Fruit fly (Drosophila melanogaster) whole organism, adult: ENCODE results near the gene Ccm3.

Experiments used
- CG11617 ChIP-seq: fragments of 200-800 bp; sonication (Bioruptor generic); optimal IDR thresholded peaks from 2 replicates; lab custom pipeline; 2017; ENCODE audit warnings: mild to moderate bottlenecking, missing biosample characterization, missing genetic modification reagents, missing genetic modification characterization
- CG12768 ChIP-seq: fragments of 200-800 bp; sonication (Bioruptor generic); optimal IDR thresholded peaks from 2 replicates; lab custom pipeline; 2017; ENCODE audit warnings: missing biosample characterization, missing genetic modification characterization, mild to moderate bottlenecking, moderate library complexity, missing genetic modification reagents
- CG14711 ChIP-seq: fragments of 200-800 bp; sonication (Bioruptor generic); optimal IDR thresholded peaks from 2 replicates; lab custom pipeline; 2018; ENCODE audit warnings: missing biosample characterization, mild to moderate bottlenecking, missing genetic modification characterization, moderate library complexity
- CG1620 ChIP-seq: fragments of 200-800 bp; sonication (Bioruptor generic); optimal IDR thresholded peaks from 2 replicates; lab custom pipeline; 2016; ENCODE audit warnings: missing biosample characterization, missing genetic modification characterization
- CG33017 ChIP-seq: fragments of 200-800 bp; sonication (Bioruptor generic); optimal IDR thresholded peaks from 2 replicates; lab custom pipeline; 2018; ENCODE audit warnings: missing biosample characterization, mild to moderate bottlenecking, missing genetic modification characterization, moderate library complexity
- CG5204 ChIP-seq: fragments of 200-800 bp; sonication (Bioruptor generic); optimal IDR thresholded peaks from 2 replicates; lab custom pipeline; 2016; ENCODE audit warnings: missing biosample characterization, missing genetic modification characterization
- CG7045 ChIP-seq: fragments of 200-800 bp; sonication (Bioruptor generic); optimal IDR thresholded peaks from 2 replicates; lab custom pipeline; 2017; ENCODE audit warnings: missing biosample characterization, mild to moderate bottlenecking, missing genetic modification characterization
- CG7101 ChIP-seq: fragments of 200-800 bp; sonication (Bioruptor generic); optimal IDR thresholded peaks from 2 replicates; lab custom pipeline; 2018; ENCODE audit warnings: missing biosample characterization, mild to moderate bottlenecking, missing genetic modification characterization, moderate library complexity
- Clk ChIP-seq: fragments of 200-800 bp; sonication (Bioruptor generic); optimal IDR thresholded peaks from 2 replicates; lab custom pipeline; 2017; ENCODE audit warnings: missing biosample characterization, missing genetic modification characterization
- Crg-1 ChIP-seq: fragments of 200-800 bp; sonication (Bioruptor generic); optimal IDR thresholded peaks from 2 replicates; lab custom pipeline; 2016; ENCODE audit warnings: missing biosample characterization, missing genetic modification characterization
- Hr96 ChIP-seq: fragments of 200-800 bp; sonication (Bioruptor generic); optimal IDR thresholded peaks from 2 replicates; lab custom pipeline; 2016; ENCODE audit warnings: missing biosample characterization, missing genetic modification characterization
- Mnt ChIP-seq: fragments of 200-800 bp; sonication (Bioruptor generic); optimal IDR thresholded peaks from 2 replicates; lab custom pipeline; 2016; ENCODE audit warnings: missing biosample characterization, mild to moderate bottlenecking, missing genetic modification characterization
- bab1 ChIP-seq: fragments of 200-800 bp; sonication (Bioruptor generic); optimal IDR thresholded peaks from 3 replicates; lab custom pipeline; 2019; ENCODE audit warnings: missing biosample characterization, mild to moderate bottlenecking, missing genetic modification characterization, moderate library complexity
- cic ChIP-seq: fragments of 200-800 bp; sonication (Bioruptor generic); optimal IDR thresholded peaks from 2 replicates; lab custom pipeline; 2017; ENCODE audit warnings: missing biosample characterization, mild to moderate bottlenecking, missing genetic modification characterization, moderate library complexity
- cnc ChIP-seq, 2 experiments: fragments of >200 bp; optimal IDR thresholded peaks; 2 replicates each; lab custom pipeline; 2017
- kay ChIP-seq: fragments of 200-800 bp; sonication (Bioruptor generic); peaks from one replicate; lab custom pipeline; 2016; ENCODE audit warnings: missing biosample characterization, missing genetic modification characterization, borderline replicate concordance
- ovo ChIP-seq: fragments of 200-800 bp; sonication (Bioruptor generic); optimal IDR thresholded peaks from 2 replicates; lab custom pipeline; 2016; ENCODE audit warnings: missing biosample characterization, missing genetic modification characterization
- pad ChIP-seq: fragments of 200-800 bp; sonication (Bioruptor generic); optimal IDR thresholded peaks from 3 replicates; lab custom pipeline; 2017; ENCODE audit warnings: missing biosample characterization, missing genetic modification characterization, mild to moderate bottlenecking, moderate library complexity, missing genetic modification reagents
- tj ChIP-seq: fragments of 200-800 bp; sonication (Bioruptor generic); optimal IDR thresholded peaks from 3 replicates; lab custom pipeline; 2017; ENCODE audit warnings: missing biosample characterization, mild to moderate bottlenecking, missing genetic modification characterization, moderate library complexity
- toe ChIP-seq: fragments of 200-800 bp; sonication (Bioruptor generic); optimal IDR thresholded peaks from 2 replicates; lab custom pipeline; 2016; ENCODE audit warnings: missing biosample characterization, missing genetic modification characterization

Gene Ccm3

DNA sequence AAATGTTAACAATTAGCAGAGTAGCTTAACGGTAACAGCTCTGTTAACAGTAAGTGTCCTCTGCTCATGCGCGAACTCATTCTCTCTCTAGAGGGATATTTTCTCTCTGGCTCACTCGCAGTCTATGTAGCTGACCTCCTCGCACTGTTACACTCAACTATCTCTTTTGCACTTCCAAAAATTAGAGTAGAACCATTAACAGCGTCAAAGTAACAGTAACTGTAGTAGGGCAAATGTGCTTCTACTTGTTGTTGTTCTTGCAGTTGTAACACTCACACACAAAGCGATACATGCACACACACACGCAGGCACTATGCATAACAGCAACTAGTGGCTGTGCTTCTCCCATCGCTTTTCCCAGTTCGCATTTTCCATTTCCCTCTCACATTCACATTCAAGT, 7.3 kb downstream of the Ccm3 start:
- TF ChIP-seq kay (GFP tag; lab: Kevin White, UChicago) (no peak), tj (GFP tag; lab: Kevin White, UChicago) (no peak), CG14711 (tag; lab: Kevin White, UChicago) (no peak), bab1 (GFP tag; lab: Kevin White, UChicago) (no peak), Crg-1 (GFP tag; lab: Kevin White, UChicago) (no peak), ovo (no peak), CG12768 (no peak), pad (no peak), CG1620 (GFP tag; lab: Kevin White, UChicago) (no peak), cic (GFP tag; lab: Kevin White, UChicago) (no peak), CG7045 (no peak), CG33017 (no peak), Clk (GFP tag; lab: Kevin White, UChicago) (no peak), CG11617 (GFP tag; lab: Kevin White, UChicago) (no peak), CG5204 (GFP tag; lab: Kevin White, UChicago) (no peak)

DNA sequence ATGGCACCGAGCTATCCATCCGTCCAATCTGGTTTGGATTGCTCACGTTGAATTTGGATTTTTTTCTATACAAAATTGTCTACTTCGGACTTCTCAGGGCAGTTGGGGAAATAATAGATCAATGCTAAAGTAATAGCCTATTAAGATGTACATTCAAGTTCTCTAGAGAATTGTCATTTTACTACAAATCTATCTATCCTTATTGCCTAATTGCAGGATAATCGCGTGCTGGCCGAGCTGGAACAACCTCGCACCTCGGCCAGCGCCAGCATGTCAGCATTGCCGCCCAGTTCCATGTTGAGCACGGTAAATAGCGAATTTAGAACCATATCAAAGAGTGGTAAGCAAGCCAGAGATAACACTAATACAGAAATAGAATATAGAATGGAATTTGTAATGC, 11.1 kb downstream of the Ccm3 start, which contains the start of gene h-cup:
Gene h-cup, minus strand, starts transcription at position 101 of the 400 bp plus-strand sequence.
- TF ChIP-seq Mnt (GFP tag; lab: Kevin White, UChicago) (no peak), toe (GFP tag; lab: Kevin White, UChicago) (no peak), CG14711 (tag; lab: Kevin White, UChicago) (no peak), CG5204 (GFP tag; lab: Kevin White, UChicago) (no peak), CG7045 (no peak), CG33017 (no peak), kay (GFP tag; lab: Kevin White, UChicago) (no peak), CG11617 (GFP tag; lab: Kevin White, UChicago) (no peak), Clk (GFP tag; lab: Kevin White, UChicago) (no peak)

DNA sequence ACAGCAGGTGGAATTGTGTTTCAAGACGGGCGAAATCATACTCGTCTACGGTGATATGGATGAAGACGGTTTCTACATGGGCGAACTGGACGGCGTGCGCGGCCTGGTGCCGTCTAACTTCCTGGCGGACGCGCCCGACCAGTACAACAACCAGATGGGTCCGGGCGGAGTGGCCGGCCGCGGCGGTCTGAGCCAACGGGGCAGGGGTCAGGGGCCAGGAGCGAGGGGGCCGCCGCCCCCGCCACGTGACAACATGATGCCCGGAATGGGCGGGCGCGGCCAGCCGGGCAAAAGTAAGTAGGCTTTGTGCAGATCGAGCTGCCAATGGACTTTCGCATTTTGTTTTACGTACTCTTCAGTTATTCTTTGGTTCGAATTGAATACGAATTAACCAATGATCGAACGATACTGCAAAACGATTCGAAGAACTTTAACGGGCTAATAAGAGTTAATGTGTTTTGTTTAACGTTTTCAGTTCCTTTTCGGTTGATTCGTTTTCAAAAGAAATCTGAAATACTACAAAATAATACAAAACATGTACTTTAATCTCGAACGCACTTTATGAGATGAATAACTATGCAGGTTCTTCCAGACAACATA, 21.5 kb downstream of the Ccm3 start:
- TF ChIP-seq CG7101 (tag; lab: Kevin White, UChicago) (no peak), ovo (no peak), CG5204 (GFP tag; lab: Kevin White, UChicago) (no peak), Crg-1 (GFP tag; lab: Kevin White, UChicago) (no peak), pad (no peak), CG1620 (GFP tag; lab: Kevin White, UChicago) (no peak), tj (GFP tag; lab: Kevin White, UChicago) (no peak), CG33017 (no peak), Hr96 (GFP tag; lab: Kevin White, UChicago) (no peak)

DNA sequence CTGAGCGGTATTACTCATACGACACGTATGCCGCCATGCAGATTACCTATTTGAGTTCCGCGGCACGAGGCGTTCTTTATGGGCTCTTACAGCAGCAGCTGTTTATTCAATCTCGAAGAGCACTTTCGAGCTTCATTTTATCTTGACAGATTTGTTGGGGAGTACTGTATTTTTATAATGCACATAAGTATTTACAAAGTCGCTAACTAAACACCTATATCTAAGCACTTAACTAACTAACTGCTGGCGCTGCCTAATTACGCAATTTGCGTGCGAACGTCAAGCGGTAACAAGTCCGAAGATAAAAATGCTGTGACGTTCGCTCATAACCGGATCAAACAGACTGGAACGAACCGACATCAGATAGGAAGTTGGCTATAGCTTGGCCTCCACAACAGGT, 30.9 kb downstream of the Ccm3 start:
- TF ChIP-seq toe (GFP tag; lab: Kevin White, UChicago) (peak; percentile 65), cnc (optimal IDR thresholded peaks at IDR 0.05; lab: Kevin White, UChicago) (no peak), kay (GFP tag; lab: Kevin White, UChicago) (peak; percentile 83), CG1620 (GFP tag; lab: Kevin White, UChicago) (no peak), CG14711 (tag; lab: Kevin White, UChicago) (peak; percentile 41), cic (GFP tag; lab: Kevin White, UChicago) (peak; percentile 82), Clk (GFP tag; lab: Kevin White, UChicago) (peak; percentile 46), CG5204 (GFP tag; lab: Kevin White, UChicago) (peak; percentile 26), tj (GFP tag; lab: Kevin White, UChicago) (no peak), CG12768 (peak; percentile 84), CG11617 (GFP tag; lab: Kevin White, UChicago) (peak; percentile 14), bab1 (GFP tag; lab: Kevin White, UChicago) (no peak), Mnt (GFP tag; lab: Kevin White, UChicago) (peak; percentile 1), Crg-1 (GFP tag; lab: Kevin White, UChicago) (no peak), Hr96 (GFP tag; lab: Kevin White, UChicago) (no peak), CG7101 (tag; lab: Kevin White, UChicago) (peak; percentile 53), ovo (peak; percentile 2), CG33017 (peak; percentile 38), CG7045 (peak; percentile 85), pad (peak; percentile 51)

DNA sequence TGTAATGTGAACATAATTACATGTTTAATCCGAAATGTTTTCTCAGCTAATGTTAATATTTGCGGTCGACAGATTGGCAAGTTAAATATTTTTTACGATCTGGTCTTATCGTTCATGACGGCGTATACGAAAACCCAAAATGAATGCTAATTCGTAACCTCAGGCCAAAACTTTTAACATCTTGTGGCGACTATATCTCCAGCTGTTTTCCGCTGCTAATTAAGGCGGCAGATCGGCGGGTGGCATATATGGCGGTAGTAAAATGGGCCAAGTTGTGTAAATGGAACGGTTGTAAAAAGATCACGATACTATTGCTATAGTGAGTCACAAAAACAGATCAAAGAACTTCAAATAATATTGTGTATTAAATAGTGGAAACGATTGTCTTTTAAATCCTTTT, 34.6 kb downstream of the Ccm3 start:
- TF ChIP-seq CG5204 (GFP tag; lab: Kevin White, UChicago) (no peak), kay (GFP tag; lab: Kevin White, UChicago) (no peak), CG7045 (no peak), CG11617 (GFP tag; lab: Kevin White, UChicago) (no peak), CG12768 (no peak), Mnt (GFP tag; lab: Kevin White, UChicago) (no peak), bab1 (GFP tag; lab: Kevin White, UChicago) (no peak), Crg-1 (GFP tag; lab: Kevin White, UChicago) (no peak)

DNA sequence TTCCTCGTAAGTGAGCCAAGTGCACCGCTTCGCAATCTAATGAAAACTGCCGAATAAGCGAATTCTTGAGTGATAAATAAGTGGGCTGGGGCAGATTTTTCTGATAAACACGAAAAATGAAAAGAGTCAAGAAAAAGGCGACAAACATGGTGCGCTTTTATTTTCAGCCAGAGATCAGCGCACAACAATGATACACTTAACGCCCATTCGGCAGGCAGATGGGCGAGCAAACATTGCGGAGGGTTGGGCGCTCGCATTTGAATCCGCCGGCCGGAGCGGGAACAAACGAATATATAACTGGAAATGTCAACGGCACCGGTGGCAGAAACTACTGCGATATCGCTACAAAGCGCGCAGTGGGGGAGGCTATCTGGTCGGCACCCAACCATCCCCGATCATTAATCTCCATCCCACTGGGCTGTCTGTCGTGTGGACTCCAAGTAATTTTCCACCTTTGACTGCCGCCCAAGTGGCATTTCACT, 35.3 kb downstream of the Ccm3 start, which contains the start of gene CG6125:
Gene CG6125, minus strand, starts transcription at position 51 of the 482 bp plus-strand sequence.
- no peak for TF ChIP-seq CG1620 (GFP tag; lab: Kevin White, UChicago)
- TF ChIP-seq cic (GFP tag; lab: Kevin White, UChicago), result peak; percentile 8
- peak; percentile 69 for TF ChIP-seq CG12768
